Fruit fly (Drosophila melanogaster): ENCODE data around the gene Ada.

Ada gene

DNA sequence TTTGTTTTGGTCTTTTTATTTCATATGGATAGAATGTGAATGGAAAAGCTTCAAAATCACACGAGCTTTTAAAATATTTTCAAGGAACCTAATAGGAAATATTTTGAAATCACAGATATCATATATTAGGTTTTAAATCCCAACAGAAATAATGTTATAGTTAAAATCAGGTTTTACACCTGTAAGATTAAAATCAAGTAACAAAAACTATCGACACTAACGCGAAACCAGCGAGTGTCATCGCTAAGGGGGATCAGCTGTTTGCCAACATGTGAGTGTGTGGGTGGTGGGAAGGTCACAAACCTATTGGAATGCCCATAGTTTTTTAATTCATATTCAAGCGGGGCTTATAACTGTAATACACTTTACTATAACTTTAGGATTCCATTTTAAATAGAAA lies 26.3 kb upstream of the Ada start, which contains the start of gene hyx (continued):
- no peak for TF ChIP-seq CG11762 (GFP tag; optimal IDR thresholded peaks at IDR 0.05; ENCODE audit: insufficient read depth)
- no peak for TF ChIP-seq ss (GFP tag; optimal IDR thresholded peaks at IDR 0.05)
- TF ChIP-seq dac (GFP tag; optimal IDR thresholded peaks at IDR 0.05) = no peak
- TF ChIP-seq CG3032 (tag; optimal IDR thresholded peaks at IDR 0.05) = peak; percentile 36
- peak; percentile 27 for TF ChIP-seq cyc (GFP tag; optimal IDR thresholded peaks at IDR 0.05)
- TF ChIP-seq CG15336 (GFP tag; IDR thresholded peaks at IDR 0.05) = peak; percentile 19; the same call in 1 of the 2 replicates
- no peak for TF ChIP-seq Gug (GFP tag; IDR thresholded peaks at IDR 0.05)
- TF ChIP-seq CG10631 (GFP tag; optimal IDR thresholded peaks at IDR 0.05) = peak; percentile 1
- peak; percentile 30 for TF ChIP-seq Sox14 (GFP tag; optimal IDR thresholded peaks at IDR 0.05)
- no peak for TF ChIP-seq fd59A (GFP tag; optimal IDR thresholded peaks at IDR 0.05)
- peak; percentile 96 for TF ChIP-seq svp (GFP tag)
- no peak for TF ChIP-seq fd85E (GFP tag; optimal IDR thresholded peaks at IDR 0.05)
- TF ChIP-seq CG11902 (GFP tag; optimal IDR thresholded peaks at IDR 0.05) = no peak
- TF ChIP-seq Eip93F (GFP tag; optimal IDR thresholded peaks at IDR 0.05) = no peak
- TF ChIP-seq Met (GFP tag; optimal IDR thresholded peaks at IDR 0.05) = no peak
- TF ChIP-seq net (GFP tag; optimal IDR thresholded peaks at IDR 0.05) = no peak
- no peak for TF ChIP-seq CG6854 (GFP tag; optimal IDR thresholded peaks at IDR 0.05)
- no peak for TF ChIP-seq CG8119 (GFP tag; IDR thresholded peaks at IDR 0.05)
- peak; percentile 40 for TF ChIP-seq topi (GFP tag; optimal IDR thresholded peaks at IDR 0.05)
- no peak for TF ChIP-seq CG6792 (GFP tag; optimal IDR thresholded peaks at IDR 0.05)
- TF ChIP-seq dsx (GFP tag; optimal IDR thresholded peaks at IDR 0.05; ENCODE audit: poor library complexity, severe bottlenecking) = no peak
- TF ChIP-seq CG10669 (GFP tag; optimal IDR thresholded peaks at IDR 0.05) = no peak
- no peak for TF ChIP-seq CG11294 (GFP tag; IDR thresholded peaks at IDR 0.05)
- TF ChIP-seq pdm3 (GFP tag; optimal IDR thresholded peaks at IDR 0.05) = no peak
- TF ChIP-seq salr (GFP tag; optimal IDR thresholded peaks at IDR 0.05) = no peak
- TF ChIP-seq Blimp-1 (GFP tag; optimal IDR thresholded peaks at IDR 0.05) = no peak
- peak; percentile 12 for TF ChIP-seq lz (GFP tag; optimal IDR thresholded peaks at IDR 0.05)
- peak; percentile 33; the same call in 2 of the 3 replicates for TF ChIP-seq eg (GFP tag; IDR thresholded peaks at IDR 0.05)
- TF ChIP-seq CG9139 (GFP tag; optimal IDR thresholded peaks at IDR 0.05) = no peak
- TF ChIP-seq CG4318 (GFP tag; optimal IDR thresholded peaks at IDR 0.05) = no peak
- TF ChIP-seq CG8319 (GFP tag; optimal IDR thresholded peaks at IDR 0.05) = no peak
- TF ChIP-seq Hr4 (GFP tag; optimal IDR thresholded peaks at IDR 0.05) = peak; percentile 53
- TF ChIP-seq Ets96B (tag; optimal IDR thresholded peaks at IDR 0.05) = no peak
- TF ChIP-seq Eip78C (GFP tag) = peak; percentile 81
- TF ChIP-seq vri (GFP tag; optimal IDR thresholded peaks at IDR 0.05) = no peak
- no peak for TF ChIP-seq CG3919 (GFP tag; optimal IDR thresholded peaks at IDR 0.05)
- TF ChIP-seq CG32006 (GFP tag; optimal IDR thresholded peaks at IDR 0.05) = no peak

DNA sequence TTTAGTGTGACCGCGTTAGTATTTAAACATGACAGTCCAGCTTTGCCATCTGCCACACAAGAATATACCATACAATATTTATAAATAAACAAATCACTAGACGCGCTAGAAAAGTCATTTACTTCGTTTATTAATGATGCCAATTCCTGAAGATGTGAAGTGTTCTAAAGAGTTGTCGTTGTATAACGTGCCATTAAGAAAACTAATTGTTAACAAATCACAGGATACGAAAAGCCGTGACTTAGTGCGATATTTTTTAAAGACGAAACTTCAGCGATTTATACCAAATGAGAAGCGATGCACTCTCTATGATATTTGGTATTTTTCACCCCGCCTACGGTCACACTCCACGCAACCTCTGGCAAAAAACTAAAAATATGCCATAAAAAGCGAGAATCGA lies 25.5 kb upstream of the Ada start, which contains the start of gene neur:
Gene neur (minus strand): TSS at position 24 of the 400 bp plus-strand sequence.
- TF ChIP-seq CG3919 (GFP tag; optimal IDR thresholded peaks at IDR 0.05) = no peak
- no peak for TF ChIP-seq Eip93F (GFP tag; optimal IDR thresholded peaks at IDR 0.05)
- no peak for TF ChIP-seq dsx (GFP tag; optimal IDR thresholded peaks at IDR 0.05; ENCODE audit: poor library complexity, severe bottlenecking)
- TF ChIP-seq CG6854 (GFP tag; optimal IDR thresholded peaks at IDR 0.05) = no peak
- TF ChIP-seq Ets21C (GFP tag; optimal IDR thresholded peaks at IDR 0.05) = no peak
- TF ChIP-seq CG10631 (GFP tag; optimal IDR thresholded peaks at IDR 0.05) = no peak
- TF ChIP-seq Eip78C (GFP tag) = peak; percentile 80
- no peak for TF ChIP-seq Ets96B (tag; optimal IDR thresholded peaks at IDR 0.05)
- TF ChIP-seq CG15336 (GFP tag; IDR thresholded peaks at IDR 0.05) = no peak
- TF ChIP-seq CG31627 (GFP tag; optimal IDR thresholded peaks at IDR 0.05) = peak; percentile 25
- no peak for TF ChIP-seq CG16779 (tag; optimal IDR thresholded peaks at IDR 0.05)
- no peak for TF ChIP-seq CG6276 (GFP tag; optimal IDR thresholded peaks at IDR 0.05)
- no peak for TF ChIP-seq CG8632 (GFP tag; optimal IDR thresholded peaks at IDR 0.05)
- no peak for TF ChIP-seq CG8119 (GFP tag; IDR thresholded peaks at IDR 0.05)
- peak; percentile 18 for TF ChIP-seq Sox14 (GFP tag; optimal IDR thresholded peaks at IDR 0.05)
- TF ChIP-seq pdm3 (GFP tag; optimal IDR thresholded peaks at IDR 0.05) = no peak
- TF ChIP-seq spab (GFP tag; optimal IDR thresholded peaks at IDR 0.05) = no peak
- TF ChIP-seq Lpt (GFP tag; optimal IDR thresholded peaks at IDR 0.05) = no peak
- TF ChIP-seq Hr39 (GFP tag; optimal IDR thresholded peaks at IDR 0.05) = peak; percentile 25
- peak; percentile 28 for TF ChIP-seq vri (GFP tag; optimal IDR thresholded peaks at IDR 0.05)
- TF ChIP-seq CG8319 (GFP tag; optimal IDR thresholded peaks at IDR 0.05) = no peak
- TF ChIP-seq CG10669 (GFP tag; optimal IDR thresholded peaks at IDR 0.05) = no peak
- no peak for TF ChIP-seq Sox102F (GFP tag; optimal IDR thresholded peaks at IDR 0.05)
- no peak for TF ChIP-seq fd85E (GFP tag; optimal IDR thresholded peaks at IDR 0.05)
- no peak for TF ChIP-seq CG11902 (GFP tag; optimal IDR thresholded peaks at IDR 0.05)
- TF ChIP-seq achi (GFP tag; optimal IDR thresholded peaks at IDR 0.05) = peak; percentile 82
- peak; percentile 26 for TF ChIP-seq cyc (GFP tag; optimal IDR thresholded peaks at IDR 0.05)
- TF ChIP-seq CG7368 (GFP tag; optimal IDR thresholded peaks at IDR 0.05) = no peak
- TF ChIP-seq dac (GFP tag; optimal IDR thresholded peaks at IDR 0.05) = no peak
- peak; percentile 6 for TF ChIP-seq CG6792 (GFP tag; optimal IDR thresholded peaks at IDR 0.05)
- no peak for TF ChIP-seq CG1621 (tag; optimal IDR thresholded peaks at IDR 0.05)
